Fruit fly (Drosophila melanogaster) S2 (cell line): ENCODE measurements around the gene dgt2.

Source experiments
- CG8478 ChIP-seq: fragments of >200 bp; optimal IDR thresholded peaks from 2 replicates; lab custom pipeline; 2018
- CTCF ChIP-seq, 2 experiments: fragments of >200 bp; optimal IDR thresholded peaks; 2 replicates each; lab custom pipeline; 2018

DNA sequence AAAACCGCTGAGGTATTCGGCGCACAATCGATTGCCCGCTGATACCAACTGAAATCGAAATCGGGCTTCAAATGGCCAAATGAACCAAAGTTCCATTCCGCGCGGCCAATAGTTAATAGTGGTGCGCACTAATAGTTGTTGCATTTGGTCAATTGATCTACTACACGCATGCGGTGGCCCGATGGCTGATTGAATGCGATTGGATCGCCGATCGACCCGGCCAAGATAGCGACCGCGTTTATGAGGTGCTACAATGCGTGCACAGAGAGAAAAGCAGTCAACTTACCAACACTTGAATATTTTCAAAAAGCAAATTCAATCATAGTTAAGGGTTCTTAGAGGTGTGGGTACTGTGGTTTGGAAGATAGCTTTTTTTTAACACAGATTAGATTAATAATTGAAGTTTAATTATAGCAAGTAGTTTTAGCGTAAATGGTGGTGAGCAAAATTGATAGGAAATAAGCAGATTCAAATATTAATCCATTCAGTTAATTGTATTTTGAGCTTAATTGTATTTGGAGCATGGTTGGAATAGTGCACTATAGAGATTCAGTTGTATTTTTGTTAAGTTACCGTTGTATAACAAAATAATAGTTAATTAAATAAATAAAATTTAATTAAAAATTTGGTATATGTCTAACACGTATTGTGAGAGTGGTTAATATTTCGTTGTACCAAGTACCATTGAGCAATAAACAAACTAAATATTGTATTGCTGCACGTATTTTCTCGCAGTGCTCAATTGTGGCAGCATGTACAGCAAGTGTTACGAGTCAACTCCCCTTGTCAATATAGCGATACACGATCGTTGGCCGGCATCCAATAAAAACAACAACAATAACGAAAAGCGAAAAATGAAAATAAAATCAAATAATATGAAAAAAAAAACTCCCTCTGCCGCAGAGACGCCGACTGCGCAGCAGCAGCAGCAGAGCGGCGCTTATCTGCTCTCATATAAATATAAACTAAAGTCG lies 37.0 kb downstream of the dgt2 start:
- TF ChIP-seq CTCF (optimal IDR thresholded peaks at IDR 0.05; lab: Kevin White, UChicago) (no peak), CG8478 (no peak)
